Worm (Caenorhabditis elegans) whole organism, mixed stage, embryonic: ENCODE results near the gene DC2.5.
A peak's percentile ranks its signal among the peaks of the same experiment; 100 is the strongest.

Experiments used
- M03D4.4 ChIP-seq: sonication (generic microtip); optimal IDR thresholded peaks from 2 replicates; lab custom pipeline; 2017; ENCODE audit warnings: mild to moderate bottlenecking, missing genetic modification characterization, missing compliant biosample characterization
- bed-3 ChIP-seq: fragments of 200-800 bp; sonication (Bioruptor generic); optimal IDR thresholded peaks from 3 replicates; lab custom pipeline; 2018; ENCODE audit warnings: mild to moderate bottlenecking, missing genetic modification characterization, moderate library complexity, missing compliant biosample characterization
- blmp-1 ChIP-seq: fragments of 150-350 bp; optimal IDR thresholded peaks from 2 replicates; lab custom pipeline; 2014; ENCODE audit warnings: missing biosample characterization, missing genetic modification characterization
- ceh-39 ChIP-seq: fragments of 150-350 bp; optimal IDR thresholded peaks from 2 replicates; lab custom pipeline; 2014; ENCODE audit warnings: missing biosample characterization, missing genetic modification characterization
- ceh-43 ChIP-seq: fragments of 200-800 bp; sonication (Bioruptor generic); optimal IDR thresholded peaks from 2 replicates; lab custom pipeline; 2018; ENCODE audit warnings: mild to moderate bottlenecking, missing genetic modification characterization, moderate library complexity, missing compliant biosample characterization
- ceh-83 ChIP-seq: fragments of 200-800 bp; sonication (Bioruptor generic); optimal IDR thresholded peaks from 2 replicates; lab custom pipeline; 2018; ENCODE audit warnings: mild to moderate bottlenecking, missing genetic modification characterization, missing compliant biosample characterization
- ces-1 ChIP-seq: fragments of 150-350 bp; optimal IDR thresholded peaks from 2 replicates; lab custom pipeline; 2014; ENCODE audit warnings: missing biosample characterization, missing genetic modification reagents, missing genetic modification characterization
- cnd-1 ChIP-seq: fragments of 200-800 bp; sonication (Bioruptor generic); optimal IDR thresholded peaks from 2 replicates; lab custom pipeline; 2018; ENCODE audit warnings: mild to moderate bottlenecking, missing genetic modification characterization, missing compliant biosample characterization
- drap-1 ChIP-seq: fragments of 200-800 bp; sonication (Bioruptor generic); optimal IDR thresholded peaks from 3 replicates; lab custom pipeline; 2018; ENCODE audit warnings: mild to moderate bottlenecking, missing genetic modification characterization, missing compliant biosample characterization
- elt-1 ChIP-seq: sonication (generic microtip); optimal IDR thresholded peaks from 2 replicates; lab custom pipeline; 2017; ENCODE audit warnings: missing genetic modification characterization, mild to moderate bottlenecking, missing compliant biosample characterization, antibody characterized with exemption, moderate library complexity, borderline replicate concordance; ENCODE audit not compliant: insufficient read depth
- elt-3 ChIP-seq: fragments of 150-350 bp; optimal IDR thresholded peaks from 2 replicates; lab custom pipeline; 2014; ENCODE audit warnings: missing biosample characterization, missing genetic modification characterization
- flh-1 ChIP-seq: fragments of 200-800 bp; sonication (Bioruptor generic); optimal IDR thresholded peaks from 2 replicates; lab custom pipeline; 2018; ENCODE audit warnings: mild to moderate bottlenecking, missing genetic modification characterization, moderate library complexity, missing compliant biosample characterization
- ham-2 ChIP-seq: fragments of 200-800 bp; sonication (Bioruptor generic); optimal IDR thresholded peaks from 2 replicates; lab custom pipeline; 2018; ENCODE audit warnings: mild to moderate bottlenecking, missing genetic modification characterization, missing compliant biosample characterization
- hlh-1 ChIP-seq: fragments of 150-350 bp; optimal IDR thresholded peaks from 2 replicates; lab custom pipeline; 2014; ENCODE audit warnings: missing biosample characterization, missing genetic modification reagents, missing genetic modification characterization
- lin-13 ChIP-seq: fragments of 150-350 bp; optimal IDR thresholded peaks from 2 replicates; lab custom pipeline; 2014; ENCODE audit warnings: missing biosample characterization, missing genetic modification characterization
- lin-32 ChIP-seq: fragments of 200-800 bp; sonication (Bioruptor generic); optimal IDR thresholded peaks from 2 replicates; lab custom pipeline; 2018; ENCODE audit warnings: mild to moderate bottlenecking, missing genetic modification characterization, missing compliant biosample characterization
- lsy-2 ChIP-seq: fragments of 150-350 bp; optimal IDR thresholded peaks from 2 replicates; lab custom pipeline; 2014; ENCODE audit warnings: missing biosample characterization, missing genetic modification characterization
- mep-1 ChIP-seq: fragments of 150-350 bp; optimal IDR thresholded peaks from 2 replicates; lab custom pipeline; 2017; ENCODE audit warnings: missing biosample characterization, missing genetic modification reagents, missing genetic modification characterization, inconsistent platforms
- mls-2 ChIP-seq: sonication (generic microtip); optimal IDR thresholded peaks from 2 replicates; lab custom pipeline; 2016; ENCODE audit warnings: mild to moderate bottlenecking, missing genetic modification characterization, moderate library complexity, missing compliant biosample characterization
- nhr-2 ChIP-seq: fragments of 150-350 bp; optimal IDR thresholded peaks from 2 replicates; lab custom pipeline; 2014; ENCODE audit warnings: missing biosample characterization, missing genetic modification characterization
- nhr-28 ChIP-seq: fragments of 150-350 bp; optimal IDR thresholded peaks from 2 replicates; lab custom pipeline; 2014; ENCODE audit warnings: missing biosample characterization, missing genetic modification characterization
- nhr-76 ChIP-seq: sonication (generic microtip); optimal IDR thresholded peaks from 2 replicates; lab custom pipeline; 2017; ENCODE audit warnings: missing biosample characterization, missing genetic modification characterization
- pha-4 ChIP-seq: fragments of 150-350 bp; optimal IDR thresholded peaks from 2 replicates; lab custom pipeline; 2018; ENCODE audit warnings: missing biosample characterization, missing genetic modification reagents, missing genetic modification characterization
- sem-2 ChIP-seq: fragments of 200-800 bp; sonication (Bioruptor generic); optimal IDR thresholded peaks from 2 replicates; lab custom pipeline; 2018; ENCODE audit warnings: mild to moderate bottlenecking, missing genetic modification characterization, missing compliant biosample characterization
- snpc-4 ChIP-seq: fragments of 150-350 bp; optimal IDR thresholded peaks from 2 replicates; lab custom pipeline; 2014; ENCODE audit warnings: missing biosample characterization, missing genetic modification characterization
- sptf-1 ChIP-seq: sonication (generic microtip); optimal IDR thresholded peaks from 2 replicates; lab custom pipeline; 2017; ENCODE audit warnings: mild to moderate bottlenecking, missing genetic modification characterization, moderate library complexity, missing compliant biosample characterization
- tbx-8 ChIP-seq: fragments of 200-800 bp; sonication (Bioruptor generic); optimal IDR thresholded peaks from 2 replicates; lab custom pipeline; 2018; ENCODE audit warnings: mild to moderate bottlenecking, missing genetic modification characterization, moderate library complexity, missing compliant biosample characterization
- unc-120 ChIP-seq: sonication (generic microtip); optimal IDR thresholded peaks from 2 replicates; lab custom pipeline; 2017; ENCODE audit warnings: missing genetic modification characterization, missing compliant biosample characterization; ENCODE audit not compliant: poor library complexity, severe bottlenecking
- unc-39 ChIP-seq: fragments of 150-350 bp; optimal IDR thresholded peaks from 2 replicates; lab custom pipeline; 2014; ENCODE audit warnings: missing biosample characterization, missing genetic modification characterization
- unc-62 ChIP-seq: fragments of 150-350 bp; optimal IDR thresholded peaks from 2 replicates; lab custom pipeline; 2014; ENCODE audit warnings: missing biosample characterization, missing genetic modification reagents, missing genetic modification characterization
- zip-8 ChIP-seq: fragments of 150-350 bp; optimal IDR thresholded peaks from 2 replicates; lab custom pipeline; 2014; ENCODE audit warnings: missing biosample characterization, missing genetic modification characterization
- ztf-11 ChIP-seq: fragments of 150-350 bp; optimal IDR thresholded peaks from 2 replicates; lab custom pipeline; 2014; ENCODE audit warnings: missing biosample characterization, missing genetic modification characterization

The DC2.5 gene

ce11 chrV:185694-186217 lies 26.8 kb downstream of the DC2.5 start, which contains the start of gene arid-1:
TSS of gene arid-1 (plus strand) at chrV:186167.
- TF ChIP-seq blmp-1 (tag; lab: Kevin White, UChicago) (no peak), nhr-28 (tag; lab: Kevin White, UChicago) (no peak), snpc-4 (tag; lab: Kevin White, UChicago) (no peak), lin-32 (GFP tag; lab: Kevin White, UChicago) (no peak), nhr-76 (no peak), lsy-2 (tag; lab: Kevin White, UChicago) (no peak), bed-3 (GFP tag; lab: Kevin White, UChicago) (no peak), sem-2 (no peak), tbx-8 (GFP tag; lab: Kevin White, UChicago) (no peak), pha-4 (peak; percentile 43), mep-1 (peak; percentile 50), sptf-1 (tag; lab: Kevin White, UChicago) (no peak), ztf-11 (no peak), ham-2 (GFP tag; lab: Kevin White, UChicago) (peak; percentile 2), ces-1 (GFP tag; lab: Kevin White, UChicago) (peak; percentile 7), flh-1 (GFP tag; lab: Kevin White, UChicago) (no peak), drap-1 (GFP tag; lab: Kevin White, UChicago) (no peak), unc-120 (tag; lab: Kevin White, UChicago) (no peak)
- TF ChIP-seq, all 35 proteins: peak for 4

ce11 chrV:185124-185523 lies 27.5 kb downstream of the DC2.5 start:
- no peak for TF ChIP-seq snpc-4 (tag; lab: Kevin White, UChicago)
- no peak for TF ChIP-seq drap-1 (GFP tag; lab: Kevin White, UChicago)
- no peak for TF ChIP-seq hlh-1 (tag; lab: Kevin White, UChicago)
- TF ChIP-seq lsy-2 (tag; lab: Kevin White, UChicago): no peak
- TF ChIP-seq sptf-1 (tag; lab: Kevin White, UChicago): no peak
- TF ChIP-seq blmp-1 (tag; lab: Kevin White, UChicago): no peak
- no peak for TF ChIP-seq nhr-28 (tag; lab: Kevin White, UChicago)
- TF ChIP-seq unc-39 (tag; lab: Kevin White, UChicago): no peak
- no peak for TF ChIP-seq sem-2
- TF ChIP-seq nhr-2 (tag; lab: Kevin White, UChicago): no peak
- TF ChIP-seq ceh-43 (GFP tag; lab: Kevin White, UChicago): no peak
- no peak for TF ChIP-seq ceh-39 (tag; lab: Kevin White, UChicago)
- no peak for TF ChIP-seq mls-2 (tag; lab: Kevin White, UChicago)
- TF ChIP-seq, all 35 proteins: peak for 0

- TF ChIP-seq ces-1 (GFP tag; lab: Kevin White, UChicago) (peak; percentile 43), ceh-83 (GFP tag; lab: Kevin White, UChicago) (no peak), sptf-1 (tag; lab: Kevin White, UChicago) (peak; percentile 22), lin-13 (tag; lab: Kevin White, UChicago) (peak; percentile 78), flh-1 (GFP tag; lab: Kevin White, UChicago) (no peak), lsy-2 (tag; lab: Kevin White, UChicago) (peak; percentile 14), mep-1 (peak; percentile 32)
- TF ChIP-seq, all 35 proteins: peak for 5
Observed at ce11 chrV:176870-177467, 35.6 kb downstream of the DC2.5 start, which contains the start of gene cul-3. TSS of gene cul-3 (plus strand) at chrV:177417.

ce11 chrV:174520-174919 lies 38.1 kb downstream of the DC2.5 start:
- TF ChIP-seq lin-32 (GFP tag; lab: Kevin White, UChicago) (no peak), ham-2 (GFP tag; lab: Kevin White, UChicago) (no peak), unc-62 (GFP tag; lab: Kevin White, UChicago) (no peak), tbx-8 (GFP tag; lab: Kevin White, UChicago) (no peak), cnd-1 (no peak), zip-8 (no peak), ztf-11 (no peak), elt-3 (tag; lab: Kevin White, UChicago) (no peak), unc-120 (tag; lab: Kevin White, UChicago) (no peak), blmp-1 (tag; lab: Kevin White, UChicago) (no peak), M03D4.4 (tag; lab: Kevin White, UChicago) (no peak), ceh-83 (GFP tag; lab: Kevin White, UChicago) (no peak), mep-1 (no peak), flh-1 (GFP tag; lab: Kevin White, UChicago) (no peak), sem-2 (no peak), lin-13 (tag; lab: Kevin White, UChicago) (no peak), elt-1 (tag; lab: Kevin White, UChicago) (no peak)
